Worm (Caenorhabditis elegans): ENCODE data around the gene acl-14.
A peak's percentile ranks its signal among the peaks of the same experiment; 100 is the strongest.

acl-14 gene

ce11 chrV:9283452-9283851 lies 50.0 kb downstream of the acl-14 start:
- peak; percentile 90 for TF ChIP-seq dsc-1 (tag; optimal IDR thresholded peaks at IDR 0.05)
- no peak for TF ChIP-seq unc-30 (tag; optimal IDR thresholded peaks at IDR 0.05)
- peak; percentile 53 for TF ChIP-seq fkh-4 (tag; optimal IDR thresholded peaks at IDR 0.05; ENCODE audit: borderline replicate concordance)

- TF ChIP-seq blmp-1 (tag; optimal IDR thresholded peaks at IDR 0.05) = no peak
- no peak for TF ChIP-seq C34B4.2 (tag; optimal IDR thresholded peaks at IDR 0.05)
- no peak for TF ChIP-seq fos-1 (tag; optimal IDR thresholded peaks at IDR 0.05)
- peak; percentile 9 for TF ChIP-seq dsc-1 (tag; optimal IDR thresholded peaks at IDR 0.05)
- no peak for TF ChIP-seq aha-1 (tag; optimal IDR thresholded peaks at IDR 0.05)
- no peak for TF ChIP-seq nhr-20 (tag; optimal IDR thresholded peaks at IDR 0.05)
- no peak for TF ChIP-seq sox-4 (tag; optimal IDR thresholded peaks at IDR 0.05)
- no peak for TF ChIP-seq zip-4 (GFP tag; optimal IDR thresholded peaks at IDR 0.05)
Measured at ce11 chrV:9282110-9282509, 51.3 kb downstream of the acl-14 start, which contains the start of gene hlh-10. Gene hlh-10 (minus strand): TSS chrV:9282210.
